Worm (Caenorhabditis elegans): Measurements from ENCODE around the gene sgnh-1.

Gene sgnh-1

DNA sequence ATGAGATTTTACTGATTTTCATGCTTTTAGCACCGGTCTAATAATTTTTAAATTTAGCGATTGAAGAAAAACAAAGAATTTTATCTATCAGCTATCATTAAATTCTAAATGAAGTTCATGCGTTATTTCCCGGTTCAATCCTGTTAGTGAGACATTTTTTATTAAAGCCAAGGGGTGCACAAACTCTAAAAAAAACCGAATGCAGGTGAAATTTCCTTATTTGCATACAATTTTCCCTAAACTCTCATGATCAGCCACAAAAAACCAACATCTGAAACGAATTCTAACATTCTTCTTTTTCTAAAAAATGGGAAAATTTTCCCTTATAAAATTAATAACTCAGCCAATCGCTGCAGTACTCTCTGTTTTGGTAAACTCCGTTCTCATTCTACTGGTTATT is 23.4 kb downstream of the sgnh-1 start, which contains the start of gene str-156:
str-156 (plus strand) TSS at position 301 of the 400 bp plus-strand sequence.
- no peak for TF ChIP-seq bed-3 (GFP tag; optimal IDR thresholded peaks at IDR 0.05)

DNA sequence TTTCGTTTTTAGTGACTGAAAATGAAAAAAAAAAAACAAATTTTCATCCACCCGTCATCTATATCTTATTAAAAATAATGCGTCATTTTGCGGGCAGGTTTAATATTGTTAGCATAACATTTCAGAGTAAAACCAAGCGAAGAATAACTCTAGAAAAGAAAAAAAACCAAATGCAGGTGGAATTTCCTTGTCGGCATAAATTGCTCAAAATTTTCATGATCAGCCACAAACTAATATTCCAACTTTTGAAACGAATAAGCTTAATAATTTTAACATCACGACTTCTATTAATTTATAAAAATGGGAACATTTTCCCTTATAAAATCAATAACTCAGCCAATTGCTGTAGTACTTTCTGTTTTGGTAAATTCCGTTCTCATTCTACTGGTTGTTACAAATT is 26.0 kb downstream of the sgnh-1 start, which contains the start of gene str-155:
str-155 (plus strand) TSS at position 301 of the 400 bp plus-strand sequence.
- TF ChIP-seq mls-2 (tag; optimal IDR thresholded peaks at IDR 0.05) (no peak), mep-1 (tag; optimal IDR thresholded peaks at IDR 0.05) (no peak), nhr-12 (tag; optimal IDR thresholded peaks at IDR 0.05) (no peak), bed-3 (GFP tag; optimal IDR thresholded peaks at IDR 0.05) (no peak), flh-1 (GFP tag; optimal IDR thresholded peaks at IDR 0.05) (no peak)

DNA sequence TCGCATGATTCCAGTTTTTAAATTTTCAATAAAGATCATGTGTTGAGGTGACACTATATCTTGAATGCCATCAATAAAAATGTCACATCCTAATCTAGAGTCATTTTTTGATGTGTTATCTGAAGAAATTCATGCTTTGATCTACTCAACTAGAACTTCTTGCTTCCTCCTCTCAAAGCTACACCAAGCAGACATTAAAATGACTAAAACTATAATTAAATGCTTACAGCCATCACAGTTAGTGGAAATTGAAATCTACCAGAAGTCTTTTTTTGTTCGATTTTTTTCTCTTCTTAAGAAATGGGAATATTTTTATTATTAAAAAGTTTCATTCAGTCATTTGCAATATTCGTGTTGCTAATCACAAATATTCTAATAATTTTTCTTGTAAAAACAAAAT is 28.1 kb downstream of the sgnh-1 start, which contains the start of gene str-158:
str-158 (plus strand) TSS at position 301 of the 400 bp plus-strand sequence.
- TF ChIP-seq sptf-1 (tag; optimal IDR thresholded peaks at IDR 0.05) (no peak), nhr-28 (tag; optimal IDR thresholded peaks at IDR 0.05) (no peak), ceh-39 (tag; optimal IDR thresholded peaks at IDR 0.05) (no peak), pha-4 (tag; optimal IDR thresholded peaks at IDR 0.05) (no peak), lin-32 (GFP tag; optimal IDR thresholded peaks at IDR 0.05) (no peak), bed-3 (GFP tag; optimal IDR thresholded peaks at IDR 0.05) (no peak), unc-62 (GFP tag; optimal IDR thresholded peaks at IDR 0.05) (no peak), ceh-43 (GFP tag; optimal IDR thresholded peaks at IDR 0.05) (no peak), hlh-1 (tag; optimal IDR thresholded peaks at IDR 0.05) (no peak), mls-2 (tag; optimal IDR thresholded peaks at IDR 0.05) (no peak), cnd-1 (tag; optimal IDR thresholded peaks at IDR 0.05) (no peak), mep-1 (tag; optimal IDR thresholded peaks at IDR 0.05) (no peak), mab-5 (tag; optimal IDR thresholded peaks at IDR 0.05) (no peak), elt-3 (tag; optimal IDR thresholded peaks at IDR 0.05) (no peak), snpc-4 (tag; optimal IDR thresholded peaks at IDR 0.05) (no peak), unc-39 (tag; optimal IDR thresholded peaks at IDR 0.05) (no peak), lin-13 (tag; optimal IDR thresholded peaks at IDR 0.05) (no peak), ham-2 (GFP tag; optimal IDR thresholded peaks at IDR 0.05) (no peak), blmp-1 (tag; optimal IDR thresholded peaks at IDR 0.05) (no peak)

DNA sequence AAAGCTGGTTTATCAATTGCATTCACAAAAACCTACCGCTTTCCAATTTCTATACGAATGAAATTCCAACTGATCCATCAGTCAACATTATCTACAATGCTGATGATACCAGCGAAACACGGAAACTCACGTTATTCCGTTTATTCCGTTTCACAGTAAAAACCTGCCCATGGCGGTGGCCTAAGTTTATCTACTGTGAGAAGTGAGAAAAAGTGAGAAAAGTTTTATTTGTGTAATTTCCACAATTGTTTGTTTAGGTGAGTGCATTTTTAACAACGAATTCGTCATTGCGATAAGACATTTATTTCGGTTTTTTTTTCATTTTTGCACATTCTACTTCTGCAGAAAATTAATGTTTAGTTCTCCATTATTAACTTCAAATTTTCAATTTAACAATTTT is 40.3 kb downstream of the sgnh-1 start, which contains the start of gene Y9C9A.8:
Y9C9A.8 (plus strand) TSS at position 301 of the 400 bp plus-strand sequence.
- no peak for TF ChIP-seq sem-2 (GFP tag; optimal IDR thresholded peaks at IDR 0.05)
- TF ChIP-seq ztf-11 (tag; optimal IDR thresholded peaks at IDR 0.05), result no peak
- TF ChIP-seq mab-5 (tag; optimal IDR thresholded peaks at IDR 0.05), result no peak
- no peak for TF ChIP-seq ceh-39 (tag; optimal IDR thresholded peaks at IDR 0.05)
- no peak for TF ChIP-seq nhr-2 (tag; optimal IDR thresholded peaks at IDR 0.05)
- no peak for TF ChIP-seq nhr-76 (tag; optimal IDR thresholded peaks at IDR 0.05)
- TF ChIP-seq snpc-4 (tag; optimal IDR thresholded peaks at IDR 0.05), result no peak
- TF ChIP-seq ces-1 (GFP tag; optimal IDR thresholded peaks at IDR 0.05), result no peak
- no peak for TF ChIP-seq ceh-43 (GFP tag; optimal IDR thresholded peaks at IDR 0.05)
- TF ChIP-seq pha-4 (tag; optimal IDR thresholded peaks at IDR 0.05), result no peak
- no peak for TF ChIP-seq M03D4.4 (tag; optimal IDR thresholded peaks at IDR 0.05)
- TF ChIP-seq elt-3 (tag; optimal IDR thresholded peaks at IDR 0.05), result no peak
- no peak for TF ChIP-seq flh-1 (GFP tag; optimal IDR thresholded peaks at IDR 0.05)
- no peak for TF ChIP-seq mls-2 (tag; optimal IDR thresholded peaks at IDR 0.05)

ce11 chrIV:4930754-4931322 is 41.1 kb downstream of the sgnh-1 start:
- TF ChIP-seq lsy-2 (tag; optimal IDR thresholded peaks at IDR 0.05), result no peak
- TF ChIP-seq lin-13 (tag; optimal IDR thresholded peaks at IDR 0.05), result no peak
- no peak for TF ChIP-seq unc-120 (tag; optimal IDR thresholded peaks at IDR 0.05; ENCODE audit: poor library complexity, severe bottlenecking)
- TF ChIP-seq M03D4.4 (tag; optimal IDR thresholded peaks at IDR 0.05), result no peak
- no peak for TF ChIP-seq sptf-1 (tag; optimal IDR thresholded peaks at IDR 0.05)
- no peak for TF ChIP-seq bed-3 (GFP tag; optimal IDR thresholded peaks at IDR 0.05)
- TF ChIP-seq unc-62 (GFP tag; optimal IDR thresholded peaks at IDR 0.05), result no peak
- no peak for TF ChIP-seq ceh-39 (tag; optimal IDR thresholded peaks at IDR 0.05)
- no peak for TF ChIP-seq unc-39 (tag; optimal IDR thresholded peaks at IDR 0.05)
- TF ChIP-seq lin-32 (GFP tag; optimal IDR thresholded peaks at IDR 0.05), result no peak
- no peak for TF ChIP-seq elt-3 (tag; optimal IDR thresholded peaks at IDR 0.05)
- TF ChIP-seq flh-1 (GFP tag; optimal IDR thresholded peaks at IDR 0.05), result no peak
- TF ChIP-seq mab-5 (tag; optimal IDR thresholded peaks at IDR 0.05), result no peak

DNA sequence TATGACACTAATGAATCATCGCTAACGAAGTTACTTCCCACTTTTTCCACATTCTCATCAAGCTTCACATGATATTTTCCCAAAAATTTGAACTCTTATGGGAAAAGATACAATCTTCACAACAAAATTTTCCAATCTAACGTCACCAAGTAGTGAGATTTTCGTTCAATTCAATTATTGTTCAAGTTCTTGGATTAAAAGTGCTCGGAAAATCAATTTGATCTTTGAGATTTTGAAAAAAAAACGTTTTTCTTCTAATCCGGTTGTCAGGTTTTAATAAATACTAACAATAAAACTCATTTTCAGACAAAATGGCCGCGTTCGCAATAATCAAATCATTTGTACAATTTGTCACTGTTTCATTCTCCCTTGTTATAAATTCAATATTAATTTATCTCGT is 44.4 kb downstream of the sgnh-1 start, which contains the start of gene str-153:
str-153 (plus strand) TSS at position 301 of the 400 bp plus-strand sequence.
- TF ChIP-seq unc-62 (GFP tag; optimal IDR thresholded peaks at IDR 0.05), result no peak
- TF ChIP-seq snpc-4 (tag; optimal IDR thresholded peaks at IDR 0.05), result no peak
- TF ChIP-seq ham-2 (GFP tag; optimal IDR thresholded peaks at IDR 0.05), result no peak
- TF ChIP-seq zip-8 (tag; optimal IDR thresholded peaks at IDR 0.05), result no peak
- TF ChIP-seq ztf-11 (tag; optimal IDR thresholded peaks at IDR 0.05), result no peak
- no peak for TF ChIP-seq mep-1 (tag; optimal IDR thresholded peaks at IDR 0.05)
- no peak for TF ChIP-seq elt-1 (tag; optimal IDR thresholded peaks at IDR 0.05; ENCODE audit: borderline replicate concordance, insufficient read depth)
- no peak for TF ChIP-seq ceh-43 (GFP tag; optimal IDR thresholded peaks at IDR 0.05)
- no peak for TF ChIP-seq ceh-39 (tag; optimal IDR thresholded peaks at IDR 0.05)
- no peak for TF ChIP-seq bed-3 (GFP tag; optimal IDR thresholded peaks at IDR 0.05)
- TF ChIP-seq sem-2 (GFP tag; optimal IDR thresholded peaks at IDR 0.05), result no peak
- no peak for TF ChIP-seq hlh-1 (tag; optimal IDR thresholded peaks at IDR 0.05)
- TF ChIP-seq pha-4 (tag; optimal IDR thresholded peaks at IDR 0.05), result no peak
- no peak for TF ChIP-seq lsy-2 (tag; optimal IDR thresholded peaks at IDR 0.05)
